Worm (Caenorhabditis elegans) whole organism, early embryonic: ENCODE measurements around the gene zmp-5.
A peak's percentile ranks its signal among the peaks of the same experiment; 100 is the strongest.

Experiments
- B0310.2 ChIP-seq: sonication (generic microtip); optimal IDR thresholded peaks from 2 replicates; lab custom pipeline; 2016; ENCODE audit warnings: mild to moderate bottlenecking, missing genetic modification characterization, missing compliant biosample characterization
- F13C5.2 ChIP-seq: sonication (generic microtip); optimal IDR thresholded peaks from 2 replicates; lab custom pipeline; 2017; ENCODE audit warnings: mild to moderate bottlenecking, missing genetic modification characterization, inconsistent platforms, missing compliant biosample characterization
- aly-1 ChIP-seq: sonication (generic microtip); optimal IDR thresholded peaks from 2 replicates; lab custom pipeline; 2016; ENCODE audit warnings: missing genetic modification characterization, missing compliant biosample characterization
- ama-1 ChIP-seq: fragments of 150-350 bp; optimal IDR thresholded peaks from 2 replicates; lab custom pipeline; 2014
- ceh-13 ChIP-seq: fragments of 200-800 bp; sonication (Bioruptor generic); optimal IDR thresholded peaks from 2 replicates; lab custom pipeline; 2018; ENCODE audit warnings: mild to moderate bottlenecking, missing genetic modification characterization, missing compliant biosample characterization
- ceh-36 ChIP-seq: sonication (generic microtip); optimal IDR thresholded peaks from 2 replicates; lab custom pipeline; 2016; ENCODE audit warnings: missing genetic modification characterization, inconsistent platforms, missing compliant biosample characterization
- ets-7 ChIP-seq: sonication (generic microtip); optimal IDR thresholded peaks from 2 replicates; lab custom pipeline; 2016; ENCODE audit warnings: missing genotype, missing genetic modification characterization, missing compliant biosample characterization
- flt-1 ChIP-seq: fragments of 200-800 bp; sonication (Bioruptor generic); IDR thresholded peaks from 2 replicates; pipeline ENCODE4 v1.3.6; 2022; ENCODE audit warnings: missing genetic modification characterization, missing compliant biosample characterization
- hmg-4 ChIP-seq: fragments of 200-800 bp; sonication (Bioruptor generic); optimal IDR thresholded peaks from 2 replicates; lab custom pipeline; 2018; ENCODE audit warnings: mild to moderate bottlenecking, missing genetic modification characterization, missing compliant biosample characterization
- hnd-1 ChIP-seq: sonication (generic microtip); optimal IDR thresholded peaks from 2 replicates; lab custom pipeline; 2016; ENCODE audit warnings: missing genetic modification characterization, missing compliant biosample characterization
- scrt-1 ChIP-seq: fragments of 200-800 bp; sonication (Bioruptor generic); IDR thresholded peaks from 2 replicates; pipeline ENCODE4 v1.3.6; 2022; ENCODE audit warnings: missing genetic modification characterization, missing compliant biosample characterization
- sea-1 ChIP-seq: fragments of 200-800 bp; sonication (Bioruptor generic); conservative IDR thresholded peaks from 2 replicates; pipeline ENCODE4 v1.3.6; 2022; ENCODE audit warnings: missing genetic modification characterization, missing compliant biosample characterization
- tbx-11 ChIP-seq: fragments of 200-800 bp; sonication (Bioruptor generic); IDR thresholded peaks from 2 replicates; pipeline ENCODE4 v1.3.6; 2022; ENCODE audit warnings: missing genetic modification characterization, missing compliant biosample characterization
- tbx-37 ChIP-seq: fragments of 200-800 bp; sonication (Bioruptor generic); conservative IDR thresholded peaks from 2 replicates; pipeline ENCODE4 v1.3.6; 2022; ENCODE audit warnings: missing genetic modification reagents, missing genetic modification characterization, missing compliant biosample characterization
- tra-4 ChIP-seq: sonication (generic microtip); optimal IDR thresholded peaks from 2 replicates; lab custom pipeline; 2017; ENCODE audit warnings: missing genetic modification characterization, missing compliant biosample characterization

The zmp-5 gene

ce11 chrX:12693150-12693589 is 46.3 kb downstream of the zmp-5 start:
- TF ChIP-seq tra-4 (tag; lab: Kevin White, UChicago) (no peak), sea-1 (no peak; the same call in 1 of the 2 replicates), ama-1 (lab: Kevin White, UChicago) (peak; percentile 89), ets-7 (tag; lab: Kevin White, UChicago) (no peak), B0310.2 (tag; lab: Kevin White, UChicago) (peak; percentile 61), tbx-37 (0 out of 2 replicates have a peak, but pooled peaks have one; percentile 8), F13C5.2 (no peak), tbx-11 (0 out of 2 replicates have a peak, but pooled peaks have one; percentile 31), scrt-1 (GFP tag; lab: Robert Waterston, UW) (peak; percentile 37; the same call in 1 of the 2 replicates), flt-1 (GFP tag; lab: Robert Waterston, UW) (peak; percentile 31; the same call in 1 of the 2 replicates), aly-1 (tag; lab: Kevin White, UChicago) (peak; percentile 66), ceh-13 (GFP tag; lab: Kevin White, UChicago) (peak; percentile 1)

- TF ChIP-seq ceh-36 (tag; lab: Kevin White, UChicago) = no peak
- no peak for TF ChIP-seq hmg-4 (GFP tag; lab: Kevin White, UChicago)
- no peak for TF ChIP-seq ceh-13 (GFP tag; lab: Kevin White, UChicago)
- no peak for TF ChIP-seq flt-1 (GFP tag; lab: Robert Waterston, UW)
- TF ChIP-seq ets-7 (tag; lab: Kevin White, UChicago) = no peak
- no peak for TF ChIP-seq tbx-37
- no peak for TF ChIP-seq scrt-1 (GFP tag; lab: Robert Waterston, UW)
- TF ChIP-seq hnd-1 (tag; lab: Kevin White, UChicago) = no peak
- TF ChIP-seq B0310.2 (tag; lab: Kevin White, UChicago) = no peak
- no peak for TF ChIP-seq aly-1 (tag; lab: Kevin White, UChicago)
- TF ChIP-seq ama-1 (lab: Kevin White, UChicago) = no peak
- no peak for TF ChIP-seq F13C5.2
Observed at ce11 chrX:12700456-12700855, 53.5 kb downstream of the zmp-5 start, which contains the start of gene nhr-26. nhr-26 (minus strand) TSS chrX:12700465.
